Worm (Caenorhabditis elegans): ENCODE measurements around the gene ttr-22.

ttr-22 gene

DNA sequence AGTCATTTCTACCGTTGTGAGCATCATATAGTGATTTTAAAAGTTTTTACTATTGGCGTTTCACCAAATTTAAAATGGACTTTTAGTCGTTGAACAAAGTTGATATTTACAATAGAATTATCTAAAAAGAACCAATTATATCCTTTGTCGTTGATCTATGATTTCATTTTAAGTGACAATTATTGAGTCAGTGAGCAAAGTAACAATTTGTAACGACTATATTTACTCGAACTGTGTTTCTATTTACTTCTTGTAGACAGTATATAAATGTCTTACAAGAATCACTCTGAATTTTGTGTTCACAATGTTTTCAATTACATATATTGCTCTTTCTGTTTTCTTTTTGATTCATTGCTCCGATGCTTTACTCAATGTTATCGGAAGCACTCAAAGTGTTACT is at the start of gene ttr-22:
TSS of gene ttr-22 (plus strand) at position 301 of the 400 bp plus-strand sequence.
- TF ChIP-seq skn-1 (tag; optimal IDR thresholded peaks at IDR 0.05) (no peak), nhr-43 (tag; optimal IDR thresholded peaks at IDR 0.05; ENCODE audit: poor library complexity, severe bottlenecking) (no peak), mdl-1 (tag; optimal IDR thresholded peaks at IDR 0.05) (no peak), nfya-1 (tag; optimal IDR thresholded peaks at IDR 0.05; ENCODE audit: insufficient read depth) (no peak), zag-1 (tag; optimal IDR thresholded peaks at IDR 0.05) (no peak), sea-2 (GFP tag; optimal IDR thresholded peaks at IDR 0.05) (no peak), R02D3.7 (tag; optimal IDR thresholded peaks at IDR 0.05) (no peak), mml-1 (tag; optimal IDR thresholded peaks at IDR 0.05) (no peak), nhr-67 (tag; optimal IDR thresholded peaks at IDR 0.05) (no peak), tbx-2 (tag; optimal IDR thresholded peaks at IDR 0.05) (no peak)

DNA sequence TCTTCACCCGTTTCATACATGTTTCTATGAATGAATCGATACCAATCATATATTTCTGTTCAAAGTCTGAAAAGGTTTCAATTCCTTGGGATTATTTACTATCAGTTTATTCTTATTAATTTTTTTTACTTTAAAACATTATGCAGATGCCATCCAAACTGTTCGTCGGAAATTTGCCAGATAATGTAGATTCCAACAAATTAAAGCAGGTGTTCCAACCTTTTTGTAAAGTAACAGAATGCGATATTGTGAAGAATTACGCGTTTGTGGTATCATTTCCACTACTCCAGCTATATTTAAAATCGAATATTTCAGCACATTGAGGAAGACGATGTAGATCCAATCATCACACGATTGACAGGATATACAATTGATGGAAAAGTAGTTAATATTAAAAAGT is 49.1 kb upstream of the ttr-22 start, which contains the start of gene rnp-1:
TSS of gene rnp-1 (plus strand) at position 145 of the 400 bp plus-strand sequence.
- TF ChIP-seq ceh-16 (tag; optimal IDR thresholded peaks at IDR 0.05) (no peak), fkh-10 (GFP tag; optimal IDR thresholded peaks at IDR 0.05) (no peak), egl-5 (tag; optimal IDR thresholded peaks at IDR 0.05) (no peak), daf-12 (tag; optimal IDR thresholded peaks at IDR 0.05) (no peak), jun-1 (tag; optimal IDR thresholded peaks at IDR 0.05) (no peak), lin-15B (tag; optimal IDR thresholded peaks at IDR 0.05) (no peak), nhr-67 (tag; optimal IDR thresholded peaks at IDR 0.05) (no peak), elt-1 (tag; optimal IDR thresholded peaks at IDR 0.05) (no peak), ZK546.5 (tag; optimal IDR thresholded peaks at IDR 0.05) (no peak), egl-27 (tag; optimal IDR thresholded peaks at IDR 0.05) (no peak), ceh-82 (tag; optimal IDR thresholded peaks at IDR 0.05) (no peak), pha-4 (tag; optimal IDR thresholded peaks at IDR 0.05) (peak; percentile 10), ztf-4 (tag; optimal IDR thresholded peaks at IDR 0.05) (no peak), nhr-11 (tag; optimal IDR thresholded peaks at IDR 0.05) (no peak), ama-1 (optimal IDR thresholded peaks at IDR 0.05) (peak; percentile 35), fos-1 (tag; optimal IDR thresholded peaks at IDR 0.05) (no peak), elt-2 (tag; optimal IDR thresholded peaks at IDR 0.05) (no peak), nfya-1 (tag; optimal IDR thresholded peaks at IDR 0.05; ENCODE audit: insufficient read depth) (no peak)

DNA sequence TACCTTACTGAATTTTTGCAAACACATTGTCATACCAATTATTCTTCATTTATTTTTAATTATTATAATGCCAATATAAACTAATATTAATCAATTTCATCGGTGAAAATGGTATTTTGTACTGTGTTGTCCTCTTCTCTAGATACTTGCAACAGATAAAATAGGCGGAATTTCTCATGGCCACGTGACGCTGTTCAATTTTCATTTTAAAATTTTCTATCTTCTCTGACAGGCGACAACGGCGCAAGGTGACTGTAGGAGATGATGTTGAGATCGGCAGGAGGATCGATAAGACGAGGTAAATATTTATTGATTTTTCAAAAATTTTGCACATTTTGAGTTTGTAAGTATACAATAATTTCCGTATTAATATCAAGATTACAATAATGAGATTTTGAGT is 47.0 kb upstream of the ttr-22 start, which contains the start of gene ogdh-2:
TSS of gene ogdh-2 (plus strand) at position 233 of the 400 bp plus-strand sequence.
- TF ChIP-seq elt-3 (tag; optimal IDR thresholded peaks at IDR 0.05) (no peak), daf-12 (tag; optimal IDR thresholded peaks at IDR 0.05) (no peak), egl-5 (tag; optimal IDR thresholded peaks at IDR 0.05) (no peak), ztf-11 (tag; optimal IDR thresholded peaks at IDR 0.05) (no peak), nhr-43 (tag; optimal IDR thresholded peaks at IDR 0.05; ENCODE audit: poor library complexity, severe bottlenecking) (no peak), lsy-12 (tag; optimal IDR thresholded peaks at IDR 0.05) (no peak), skn-1 (tag; optimal IDR thresholded peaks at IDR 0.05) (no peak), nhr-25 (tag; optimal IDR thresholded peaks at IDR 0.05) (peak; percentile 12), lin-39 (tag; optimal IDR thresholded peaks at IDR 0.05) (no peak), elt-1 (tag; optimal IDR thresholded peaks at IDR 0.05) (peak; percentile 7), ama-1 (optimal IDR thresholded peaks at IDR 0.05) (no peak), ceh-28 (tag; optimal IDR thresholded peaks at IDR 0.05) (peak; percentile 34)

DNA sequence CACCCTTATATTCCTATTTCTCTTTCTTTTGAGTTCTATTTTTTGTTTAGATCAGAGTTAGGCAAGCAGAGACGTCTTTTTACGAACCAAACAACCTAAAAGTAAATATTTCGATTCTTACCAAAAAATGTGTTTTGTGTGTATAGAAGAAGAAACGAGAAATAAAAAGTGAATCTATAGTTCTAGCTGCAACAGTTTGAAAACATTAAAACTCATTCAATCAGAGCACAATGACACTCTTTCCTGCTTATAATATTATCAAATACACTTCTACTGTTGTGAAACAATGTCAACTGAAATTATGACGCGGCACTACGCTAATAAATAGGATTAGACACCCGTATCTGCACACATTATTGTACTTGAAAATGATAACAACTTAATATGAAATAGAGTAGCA is 45.4 kb upstream of the ttr-22 start, which contains the start of gene ZK836.3:
TSS of gene ZK836.3 (minus strand) at position 101 of the 400 bp plus-strand sequence.
- TF ChIP-seq pha-4 (tag; optimal IDR thresholded peaks at IDR 0.05) (peak; percentile 43), daf-12 (tag; optimal IDR thresholded peaks at IDR 0.05) (no peak), elt-3 (tag; optimal IDR thresholded peaks at IDR 0.05) (no peak), unc-39 (tag; optimal IDR thresholded peaks at IDR 0.05) (no peak), elt-1 (tag; optimal IDR thresholded peaks at IDR 0.05) (no peak)

DNA sequence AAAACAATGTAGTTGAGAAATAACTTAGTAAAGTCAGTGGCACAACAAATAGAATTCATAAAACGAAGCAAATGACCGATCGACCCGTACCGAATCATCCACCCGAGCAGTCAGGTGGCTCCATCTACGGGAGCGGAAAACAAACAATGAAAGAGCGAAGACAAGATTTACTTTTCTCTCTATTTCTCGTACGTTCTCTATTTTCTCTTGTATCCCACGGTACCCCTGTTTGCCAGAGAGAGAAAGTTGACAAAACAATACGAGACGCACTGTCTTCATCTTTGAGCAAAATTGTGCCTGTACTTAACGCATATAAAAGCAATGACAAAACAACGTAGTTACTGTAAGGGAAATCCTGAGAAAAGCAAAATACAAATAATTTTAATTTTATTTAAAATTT is 44.6 kb upstream of the ttr-22 start:
- no peak for TF ChIP-seq eor-1 (tag; optimal IDR thresholded peaks at IDR 0.05)
- TF ChIP-seq pha-4 (tag; optimal IDR thresholded peaks at IDR 0.05): peak; percentile 89

Data from whole organism, L3 larva.